Fruit fly (Drosophila melanogaster) whole organism, embryonic: Measurements from ENCODE around the gene CG9328.

Experiments
- Adf1 ChIP-seq: fragments of 200-800 bp; sonication (Bioruptor generic); IDR thresholded peaks from 2 replicates; pipeline ENCODE4 v1.3.6; 2022; ENCODE audit warnings: missing biosample characterization, missing genetic modification characterization
- Atf-2 ChIP-seq: fragments of 200-800 bp; sonication (Bioruptor generic); optimal IDR thresholded peaks from 2 replicates; lab custom pipeline; 2016; ENCODE audit warnings: missing biosample characterization, missing genetic modification characterization
- Awh ChIP-seq: fragments of 200-800 bp; sonication (Bioruptor generic); IDR thresholded peaks from 2 replicates; pipeline ENCODE4, ENCODE4 v1.3.6; 2022; ENCODE audit warnings: missing biosample characterization, missing genetic modification characterization
- BtbVII ChIP-seq: fragments of 200-800 bp; sonication (Bioruptor generic); optimal IDR thresholded peaks from 3 replicates; lab custom pipeline; 2017; ENCODE audit warnings: missing biosample characterization, mild to moderate bottlenecking, missing genetic modification characterization
- CG10462 ChIP-seq: fragments of 200-800 bp; sonication (Bioruptor generic); optimal IDR thresholded peaks from 2 replicates; lab custom pipeline; 2016; ENCODE audit warnings: missing biosample characterization, missing genetic modification characterization
- CG10543 ChIP-seq: fragments of 200-800 bp; sonication (Bioruptor generic); optimal IDR thresholded peaks from 3 replicates; lab custom pipeline; 2017; ENCODE audit warnings: missing biosample characterization, mild to moderate bottlenecking, missing genetic modification characterization, moderate library complexity
- CG11085 ChIP-seq: fragments of 200-800 bp; sonication (Bioruptor generic); IDR thresholded peaks from 2 replicates; pipeline ENCODE4 v1.3.6; 2022; ENCODE audit warnings: missing biosample characterization, missing genetic modification characterization
- CG11247 ChIP-seq: fragments of 200-800 bp; sonication (Bioruptor generic); IDR thresholded peaks from 2 replicates; pipeline ENCODE4 v1.3.6; 2022; ENCODE audit warnings: missing biosample characterization, missing genetic modification characterization
- CG11398 ChIP-seq: fragments of 200-800 bp; sonication (Bioruptor generic); optimal IDR thresholded peaks from 2 replicates; lab custom pipeline; 2016; ENCODE audit warnings: missing biosample characterization, missing genetic modification characterization
- CG13424 ChIP-seq: fragments of 200-800 bp; sonication (Bioruptor generic); optimal IDR thresholded peaks from 2 replicates; lab custom pipeline; 2019; ENCODE audit warnings: missing biosample characterization, mild to moderate bottlenecking, missing genetic modification characterization, moderate library complexity
- CG13894 ChIP-seq: fragments of 200-800 bp; sonication (Bioruptor generic); optimal IDR thresholded peaks from 3 replicates; lab custom pipeline; 2018; ENCODE audit warnings: missing biosample characterization, mild to moderate bottlenecking, missing genetic modification characterization, moderate library complexity
- CG2120 ChIP-seq: fragments of 200-800 bp; sonication (Bioruptor generic); optimal IDR thresholded peaks from 3 replicates; lab custom pipeline; 2016; ENCODE audit warnings: missing biosample characterization, missing genetic modification characterization
- CG33557 ChIP-seq: fragments of 200-800 bp; sonication (Bioruptor generic); optimal IDR thresholded peaks from 2 replicates; lab custom pipeline; 2019; ENCODE audit warnings: missing biosample characterization, mild to moderate bottlenecking, missing genetic modification characterization, moderate library complexity
- CG4617 ChIP-seq: fragments of 200-800 bp; sonication (Bioruptor generic); optimal IDR thresholded peaks from 3 replicates; lab custom pipeline; 2016; ENCODE audit warnings: missing biosample characterization, missing genetic modification characterization, borderline replicate concordance
- CG4730 ChIP-seq: fragments of 200-800 bp; sonication (Bioruptor generic); IDR thresholded peaks from 2 replicates; pipeline ENCODE4 v1.3.6; 2022; ENCODE audit warnings: missing biosample characterization, missing genetic modification characterization
- CG6175 ChIP-seq: fragments of 200-800 bp; sonication (Bioruptor generic); IDR thresholded peaks from 3 replicates; pipeline ENCODE4 v1.3.6; 2022; ENCODE audit warnings: missing biosample characterization, missing genetic modification characterization
- CG6791 ChIP-seq: fragments of 200-800 bp; sonication (Bioruptor generic); IDR thresholded peaks from 3 replicates; pipeline ENCODE4 v1.3.6; 2022; ENCODE audit warnings: missing biosample characterization, missing genetic modification characterization; ENCODE audit not compliant: partially characterized antibody
- CG9932 ChIP-seq: fragments of 200-800 bp; sonication (Bioruptor generic); IDR thresholded peaks from 2 replicates; pipeline ENCODE4 v1.3.6; 2022; ENCODE audit warnings: missing biosample characterization, missing genetic modification characterization
- D19B ChIP-seq: fragments of 200-800 bp; sonication (Bioruptor generic); optimal IDR thresholded peaks from 2 replicates; lab custom pipeline; 2017; ENCODE audit warnings: missing biosample characterization, mild to moderate bottlenecking, missing genetic modification characterization
- Elba2 ChIP-seq: fragments of 200-800 bp; sonication (Bioruptor generic); optimal IDR thresholded peaks from 3 replicates; lab custom pipeline; 2016; ENCODE audit warnings: missing biosample characterization, missing genetic modification characterization
- Hmx ChIP-seq: fragments of 200-800 bp; sonication (Bioruptor generic); optimal IDR thresholded peaks from 2 replicates; lab custom pipeline; 2016; ENCODE audit warnings: missing biosample characterization, missing genetic modification characterization
- MBD-R2 ChIP-seq: fragments of 200-800 bp; sonication (Bioruptor generic); IDR thresholded peaks from 2 replicates; pipeline ENCODE4 v1.3.6; 2022; ENCODE audit warnings: missing biosample characterization, missing genetic modification characterization
- Med ChIP-seq: fragments of 200-800 bp; sonication (Bioruptor generic); peaks from one replicate; lab custom pipeline; 2016; ENCODE audit warnings: missing biosample characterization, missing genetic modification characterization, mild to moderate bottlenecking, inconsistent platforms, moderate library complexity
- Pdp1 ChIP-seq, 2 experiments: fragments of 200-800 bp; sonication (Bioruptor generic); optimal IDR thresholded peaks; 3 replicates each; lab custom pipeline; 2016; ENCODE audit warnings: missing biosample characterization in 2 of 2, missing genetic modification characterization in 2 of 2, mild to moderate bottlenecking in 1 of 2, moderate library complexity in 1 of 2
- Sry-β ChIP-seq: fragments of 200-800 bp; sonication (Bioruptor generic); optimal IDR thresholded peaks from 2 replicates; lab custom pipeline; 2018; ENCODE audit warnings: missing biosample characterization, mild to moderate bottlenecking, missing genetic modification characterization, moderate library complexity
- Sry-δ ChIP-seq: fragments of 200-800 bp; sonication (Bioruptor generic); optimal IDR thresholded peaks from 2 replicates; lab custom pipeline; 2016; ENCODE audit warnings: missing biosample characterization, missing genetic modification characterization
- amos ChIP-seq: fragments of 200-800 bp; sonication (Bioruptor generic); IDR thresholded peaks from 2 replicates; pipeline ENCODE4 v1.3.6; 2022; ENCODE audit warnings: missing biosample characterization, missing genetic modification characterization; ENCODE audit not compliant: partially characterized antibody
- cas ChIP-seq: fragments of 200-800 bp; sonication (Bioruptor generic); IDR thresholded peaks from 2 replicates; pipeline ENCODE4 v1.3.6; 2022; ENCODE audit warnings: missing biosample characterization, missing genetic modification characterization
- cg ChIP-seq: fragments of 200-800 bp; sonication (Bioruptor generic); optimal IDR thresholded peaks from 3 replicates; lab custom pipeline; 2019; ENCODE audit warnings: missing biosample characterization, mild to moderate bottlenecking, missing genetic modification characterization, moderate library complexity
- chinmo ChIP-seq: fragments of 200-800 bp; sonication (Bioruptor generic); IDR thresholded peaks from 4 replicates; pipeline ENCODE4 v1.3.6; 2022; ENCODE audit warnings: missing biosample characterization, missing genetic modification characterization; ENCODE audit not compliant: partially characterized antibody
- crol ChIP-seq: fragments of 200-800 bp; sonication (Bioruptor generic); IDR thresholded peaks from 2 replicates; pipeline ENCODE4 v1.3.6; 2022; ENCODE audit warnings: missing biosample characterization, missing genetic modification characterization
- esg ChIP-seq: fragments of 200-800 bp; sonication (Bioruptor generic); conservative IDR thresholded peaks from 2 replicates; pipeline ENCODE4 v1.3.6; 2022; ENCODE audit warnings: missing biosample characterization, missing genetic modification characterization
- fru ChIP-seq: fragments of >200 bp; optimal IDR thresholded peaks from 2 replicates; lab custom pipeline; 2017
- gcm ChIP-seq: fragments of 200-800 bp; sonication (Bioruptor generic); optimal IDR thresholded peaks from 2 replicates; lab custom pipeline; 2019; ENCODE audit warnings: missing biosample characterization, mild to moderate bottlenecking, missing genetic modification characterization, moderate library complexity
- hkb ChIP-seq, 2 experiments: fragments of 200-800 bp in 1 of 2; fragments of >200 bp in 1 of 2; sonication (Bioruptor generic) in 1 of 2; IDR thresholded peaks in 1 of 2; optimal IDR thresholded peaks in 1 of 2; 2 replicates each; pipeline versions ENCODE4 v1.3.6 to Lab custom; 2017 to 2022; ENCODE audit warnings: missing biosample characterization in 1 of 2, missing genetic modification characterization in 1 of 2
- hth ChIP-seq: fragments of >200 bp; optimal IDR thresholded peaks from 2 replicates; lab custom pipeline; 2017; ENCODE audit warnings: inconsistent platforms
- kni ChIP-seq: fragments of 200-800 bp; sonication (Bioruptor generic); optimal IDR thresholded peaks from 3 replicates; lab custom pipeline; 2017; ENCODE audit warnings: mild to moderate bottlenecking, missing biosample characterization, missing genetic modification reagents, missing genetic modification characterization
- nom ChIP-seq: fragments of 200-800 bp; sonication (Bioruptor generic); optimal IDR thresholded peaks from 2 replicates; lab custom pipeline; 2017; ENCODE audit warnings: missing biosample characterization, missing genetic modification characterization, mild to moderate bottlenecking, moderate library complexity, missing genetic modification reagents
- org-1 ChIP-seq: fragments of 200-800 bp; sonication (Bioruptor generic); optimal IDR thresholded peaks from 2 replicates; lab custom pipeline; 2017; ENCODE audit warnings: missing biosample characterization, missing genetic modification characterization
- pfk ChIP-seq: fragments of 200-800 bp; sonication (Bioruptor generic); optimal IDR thresholded peaks from 2 replicates; lab custom pipeline; 2018; ENCODE audit warnings: missing biosample characterization, mild to moderate bottlenecking, missing genetic modification characterization, moderate library complexity
- pros ChIP-seq: fragments of 200-800 bp; sonication (Bioruptor generic); optimal IDR thresholded peaks from 3 replicates; lab custom pipeline; 2019; ENCODE audit warnings: missing biosample characterization, mild to moderate bottlenecking, missing genetic modification characterization, moderate library complexity
- row ChIP-seq: fragments of 200-800 bp; sonication (Bioruptor generic); IDR thresholded peaks from 3 replicates; pipeline ENCODE4 v1.3.6; 2022; ENCODE audit warnings: missing biosample characterization, missing genetic modification characterization
- sens ChIP-seq: fragments of 200-800 bp; sonication (Bioruptor generic); peaks from one replicate; lab custom pipeline; 2016; ENCODE audit warnings: missing biosample characterization, missing genetic modification characterization
- tna ChIP-seq: fragments of 200-800 bp; sonication (Bioruptor generic); IDR thresholded peaks from 2 replicates; pipeline ENCODE4 v1.3.6; 2022; ENCODE audit warnings: missing biosample characterization, missing genetic modification characterization; ENCODE audit not compliant: partially characterized antibody
- vvl ChIP-seq: fragments of 200-800 bp; sonication (Bioruptor generic); IDR thresholded peaks from 2 replicates; pipeline ENCODE4 v1.3.6; 2022; ENCODE audit warnings: missing biosample characterization, missing genetic modification characterization
- yki ChIP-seq: fragments of >200 bp; optimal IDR thresholded peaks from 3 replicates; lab custom pipeline; 2018
- z ChIP-seq: fragments of 200-800 bp; sonication (Bioruptor generic); IDR thresholded peaks from 3 replicates; pipeline ENCODE4 v1.3.6; 2022; ENCODE audit warnings: missing biosample characterization, missing genetic modification characterization
- zfh1 ChIP-seq: fragments of 200-800 bp; sonication (Bioruptor generic); IDR thresholded peaks from 3 replicates; pipeline ENCODE4 v1.3.6; 2022; ENCODE audit warnings: missing biosample characterization, missing genetic modification characterization

The CG9328 gene

dm6 chr2L:20793881-20794280 is 3.6 kb upstream of the CG9328 start (continued):
- TF ChIP-seq nom (GFP tag; lab: Kevin White, UChicago) (peak; percentile 40), Awh (GFP tag; lab: Robert Waterston, UW) (peak; percentile 27; the same call in 1 of the 2 replicates), MBD-R2 (GFP tag; lab: Robert Waterston, UW) (peak; percentile 21; the same call in 1 of the 2 replicates), org-1 (GFP tag; lab: Kevin White, UChicago) (no peak), amos (peak; percentile 44; the same call in 1 of the 2 replicates), CG10543 (peak; percentile 57), kni (GFP tag; lab: Kevin White, UChicago) (no peak), Adf1 (GFP tag; lab: Robert Waterston, UW) (no peak; the same call in 1 of the 2 replicates), Sry-δ (GFP tag; lab: Kevin White, UChicago) (no peak), esg (GFP tag; lab: Robert Waterston, UW) (no peak), hkb (optimal IDR thresholded peaks at IDR 0.05; lab: Kevin White, UChicago) (no peak), hkb (GFP tag; IDR thresholded peaks at IDR 0.05; lab: Robert Waterston, UW) (peak; percentile 39; the same call in 1 of the 2 replicates), tna (GFP tag; lab: Robert Waterston, UW) (peak; percentile 49; the same call in 1 of the 2 replicates)

- TF ChIP-seq sens (peak; percentile 24), hth (lab: Kevin White, UChicago) (no peak), kni (GFP tag; lab: Kevin White, UChicago) (peak; percentile 22), chinmo (peak; percentile 66; the same call in 2 of the 4 replicates), vvl (GFP tag; lab: Robert Waterston, UW) (peak; percentile 60; the same call in 1 of the 2 replicates), CG6791 (peak; percentile 25; the same call in 1 of the 3 replicates), z (peak; percentile 67; the same call in 1 of the 3 replicates), fru (lab: Kevin White, UChicago) (no peak), CG13894 (tag; lab: Kevin White, UChicago) (peak; percentile 9), Pdp1 (GFP tag; optimal IDR thresholded peaks at IDR 0.05; lab: Kevin White, UChicago) (peak in 1 of 2 experiments; percentile 56), BtbVII (GFP tag; lab: Kevin White, UChicago) (no peak), CG4730 (GFP tag; lab: Robert Waterston, UW) (0 out of 2 replicates have a peak, but pooled peaks have one; percentile 7), Med (GFP tag; lab: Kevin White, UChicago) (peak; percentile 15), pros (GFP tag; lab: Kevin White, UChicago) (peak; percentile 64)
Measured at dm6 chr2L:20794656-20795055, 2.9 kb upstream of the CG9328 start.

dm6 chr2L:20795774-20796173 is 1.7 kb upstream of the CG9328 start:
- no peak for TF ChIP-seq CG13424 (tag; lab: Kevin White, UChicago)
- peak; percentile 12 for TF ChIP-seq cg (GFP tag; lab: Kevin White, UChicago)
- TF ChIP-seq CG33557 = no peak
- TF ChIP-seq CG10462 (GFP tag; lab: Kevin White, UChicago) = no peak
- no peak for TF ChIP-seq CG6175
- TF ChIP-seq cas (GFP tag; lab: Robert Waterston, UW) = no peak
- no peak for TF ChIP-seq CG4617
- TF ChIP-seq Hmx = no peak
- TF ChIP-seq CG9932 (GFP tag; lab: Robert Waterston, UW) = no peak
- TF ChIP-seq zfh1 (GFP tag; lab: Robert Waterston, UW) = 0 out of 3 replicates have a peak, but pooled peaks have one; percentile 4
- TF ChIP-seq row = no peak
- no peak for TF ChIP-seq CG2120 (GFP tag; lab: Kevin White, UChicago)
- TF ChIP-seq CG11085 = no peak
- no peak for TF ChIP-seq crol (GFP tag; lab: Robert Waterston, UW)
- TF ChIP-seq CG13894 (tag; lab: Kevin White, UChicago) = peak; percentile 74
- no peak for TF ChIP-seq CG11398 (GFP tag; lab: Kevin White, UChicago)
- TF ChIP-seq gcm (GFP tag; lab: Kevin White, UChicago) = no peak
- TF ChIP-seq pfk (GFP tag; lab: Kevin White, UChicago) = no peak
- no peak for TF ChIP-seq yki (lab: Kevin White, UChicago)
- no peak for TF ChIP-seq Atf-2 (GFP tag; lab: Kevin White, UChicago)
- no peak for TF ChIP-seq CG11247 (GFP tag; lab: Robert Waterston, UW)
- TF ChIP-seq Elba2 (GFP tag; lab: Kevin White, UChicago) = peak; percentile 54
- TF ChIP-seq D19B (GFP tag; lab: Kevin White, UChicago) = no peak
- peak in 1 of 2 experiments; percentile 64 for TF ChIP-seq Pdp1 (GFP tag; optimal IDR thresholded peaks at IDR 0.05; lab: Kevin White, UChicago)
- TF ChIP-seq Sry-β (GFP tag; lab: Kevin White, UChicago) = no peak
